Worm (Caenorhabditis elegans): ENCODE data around the gene srw-62.

srw-62 gene

DNA sequence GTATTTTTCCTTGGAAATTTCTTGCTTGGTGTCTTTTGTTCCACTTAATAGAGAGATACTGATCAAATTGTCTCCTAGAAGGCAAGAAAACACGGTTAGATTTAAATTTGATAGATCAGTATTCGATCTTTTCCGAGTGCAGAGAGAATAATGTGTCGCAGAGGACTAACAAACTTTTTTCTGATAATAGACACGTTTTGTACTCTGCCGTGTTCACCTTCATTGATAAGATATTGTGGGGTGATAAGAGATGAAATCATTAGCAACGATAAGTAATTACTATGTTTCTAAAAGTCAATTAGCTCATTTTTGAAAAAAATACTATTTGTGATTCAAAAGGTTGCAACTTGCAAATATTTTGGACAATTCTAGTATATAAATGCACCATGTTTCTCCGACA is 48.5 kb upstream of the srw-62 start (continued):
- no peak for TF ChIP-seq mdt-29 (GFP tag; IDR thresholded peaks at IDR 0.05)
- TF ChIP-seq T26A8.4 (GFP tag; IDR thresholded peaks at IDR 0.05): no peak
- TF ChIP-seq Y5F2A.4 (GFP tag; optimal IDR thresholded peaks at IDR 0.05): no peak
- TF ChIP-seq nhr-25 (tag; optimal IDR thresholded peaks at IDR 0.05; ENCODE audit: borderline replicate concordance, insufficient read depth): no peak
- peak in 1 of 2 experiments; percentile 56 for TF ChIP-seq unc-62 (GFP tag; optimal IDR thresholded peaks at IDR 0.05 in 1 of 2)
- no peak for TF ChIP-seq unc-62 (tag; optimal IDR thresholded peaks at IDR 0.05)
- no peak for TF ChIP-seq mes-2 (tag; optimal IDR thresholded peaks at IDR 0.05; ENCODE audit: poor library complexity, severe bottlenecking)
- TF ChIP-seq unc-39 (tag; optimal IDR thresholded peaks at IDR 0.05): no peak
- no peak for TF ChIP-seq lim-7 (GFP tag; IDR thresholded peaks at IDR 0.05)
- no peak for TF ChIP-seq nhr-6 (tag; optimal IDR thresholded peaks at IDR 0.05)
- TF ChIP-seq spr-1 (tag; optimal IDR thresholded peaks at IDR 0.05): no peak
- TF ChIP-seq Y75B8A.6 (GFP tag; IDR thresholded peaks at IDR 0.05): no peak
- no peak for TF ChIP-seq ces-1 (GFP tag; optimal IDR thresholded peaks at IDR 0.05)
- TF ChIP-seq zip-2 (tag; optimal IDR thresholded peaks at IDR 0.05): no peak
- TF ChIP-seq sdz-12 (GFP tag; optimal IDR thresholded peaks at IDR 0.05): no peak
- no peak for TF ChIP-seq Y48G9A.11 (GFP tag; IDR thresholded peaks at IDR 0.05)
- TF ChIP-seq nhr-28 (tag; optimal IDR thresholded peaks at IDR 0.05): peak; percentile 68
- TF ChIP-seq php-3 (GFP tag; IDR thresholded peaks at IDR 0.05): no peak; the same call in 1 of the 2 replicates
- no peak for TF ChIP-seq daf-12 (tag; optimal IDR thresholded peaks at IDR 0.05)
- no peak for TF ChIP-seq fos-1 (tag; optimal IDR thresholded peaks at IDR 0.05)
- no peak for TF ChIP-seq skn-1 (tag; optimal IDR thresholded peaks at IDR 0.05)
- TF ChIP-seq dpl-1 (GFP tag; optimal IDR thresholded peaks at IDR 0.05): no peak
- no peak for TF ChIP-seq ceh-28 (tag; optimal IDR thresholded peaks at IDR 0.05)
- no peak for TF ChIP-seq lin-1 (GFP tag; IDR thresholded peaks at IDR 0.05)
- no peak for TF ChIP-seq ZK337.2 (GFP tag; IDR thresholded peaks at IDR 0.05)
- no peak for TF ChIP-seq D1046.2 (GFP tag; IDR thresholded peaks at IDR 0.05)
- no peak for TF ChIP-seq F49E8.2 (tag; optimal IDR thresholded peaks at IDR 0.05; ENCODE audit: borderline replicate concordance)
- no peak for TF ChIP-seq Y105C5A.15 (GFP tag; IDR thresholded peaks at IDR 0.05)
- TF ChIP-seq zag-1 (tag; optimal IDR thresholded peaks at IDR 0.05): no peak
- no peak for TF ChIP-seq F44E2.7 (GFP tag; IDR thresholded peaks at IDR 0.05)
- TF ChIP-seq lin-15B (tag; optimal IDR thresholded peaks at IDR 0.05): no peak
- TF ChIP-seq ztf-7 (tag; optimal IDR thresholded peaks at IDR 0.05): no peak
- peak; percentile 38 for TF ChIP-seq dve-1 (tag; optimal IDR thresholded peaks at IDR 0.05; ENCODE audit: insufficient read depth)
- TF ChIP-seq hlh-11 (tag; optimal IDR thresholded peaks at IDR 0.05): peak; percentile 35
- TF ChIP-seq fkh-10 (GFP tag; optimal IDR thresholded peaks at IDR 0.05): no peak
- no peak for TF ChIP-seq jun-1 (tag; optimal IDR thresholded peaks at IDR 0.05)
- TF ChIP-seq lir-3 (tag; optimal IDR thresholded peaks at IDR 0.05): no peak
- TF ChIP-seq R02D3.7 (tag; optimal IDR thresholded peaks at IDR 0.05): no peak
- TF ChIP-seq egl-43 (GFP tag; IDR thresholded peaks at IDR 0.05): no peak
- TF ChIP-seq pha-4 (GFP tag; IDR thresholded peaks at IDR 0.05): 0 out of 2 replicates have a peak, but pooled peaks have one; percentile 26
- TF ChIP-seq pha-4 (tag; optimal IDR thresholded peaks at IDR 0.05): no peak
- TF ChIP-seq nhr-76 (tag; optimal IDR thresholded peaks at IDR 0.05): no peak
- TF ChIP-seq T20F7.1 (GFP tag; optimal IDR thresholded peaks at IDR 0.05): no peak
- peak; percentile 74 for TF ChIP-seq mxl-3 (GFP tag; optimal IDR thresholded peaks at IDR 0.05)
- TF ChIP-seq lin-39 (tag; optimal IDR thresholded peaks at IDR 0.05): no peak
- no peak for TF ChIP-seq ama-1 (optimal IDR thresholded peaks at IDR 0.05)
- no peak for TF ChIP-seq attf-4 (tag; optimal IDR thresholded peaks at IDR 0.05)
- TF ChIP-seq ceh-82 (tag; optimal IDR thresholded peaks at IDR 0.05): no peak
- TF ChIP-seq F10B5.3 (tag; optimal IDR thresholded peaks at IDR 0.05): no peak
- TF ChIP-seq nhr-77 (tag; optimal IDR thresholded peaks at IDR 0.05): no peak
- peak in 1 of 2 experiments; percentile 42 for TF ChIP-seq hif-1 (tag; optimal IDR thresholded peaks at IDR 0.05)
- no peak for TF ChIP-seq nhr-10 (tag; optimal IDR thresholded peaks at IDR 0.05)
- TF ChIP-seq egl-27 (tag; optimal IDR thresholded peaks at IDR 0.05): no peak
